Fruit fly (Drosophila melanogaster) S2 (cell line): ENCODE measurements around the gene CDase.

Experiments used
- CG8478 ChIP-seq: fragments of >200 bp; optimal IDR thresholded peaks from 2 replicates; lab custom pipeline; 2018
- CTCF ChIP-seq, 2 experiments: fragments of >200 bp; optimal IDR thresholded peaks; 2 replicates each; lab custom pipeline; 2018

The CDase gene

dm6 chr3R:30472331-30472730, 13.0 kb downstream of the CDase start:
- TF ChIP-seq CTCF (optimal IDR thresholded peaks at IDR 0.05; lab: Kevin White, UChicago) = no peak
- no peak for TF ChIP-seq CG8478 (lab: Kevin White, UChicago)

dm6 chr3R:30474667-30475213, 15.4 kb downstream of the CDase start:
- TF ChIP-seq CTCF (optimal IDR thresholded peaks at IDR 0.05; lab: Kevin White, UChicago) (no peak), CG8478 (lab: Kevin White, UChicago) (no peak)

dm6 chr3R:30475910-30476309, 16.6 kb downstream of the CDase start:
- no peak for TF ChIP-seq CTCF (optimal IDR thresholded peaks at IDR 0.05; lab: Kevin White, UChicago)
- no peak for TF ChIP-seq CG8478 (lab: Kevin White, UChicago)

dm6 chr3R:30476367-30476766, 17.0 kb downstream of the CDase start, which contains the start of gene spdo:
TSS of gene spdo (plus strand) at chr3R:30476684.
- TF ChIP-seq CG8478 (lab: Kevin White, UChicago) (no peak), CTCF (optimal IDR thresholded peaks at IDR 0.05; lab: Kevin White, UChicago) (no peak)

dm6 chr3R:30487828-30488227, 28.5 kb downstream of the CDase start, which contains the start of gene Jon99Fii:
TSS of gene Jon99Fii (minus strand) at chr3R:30487928.
- TF ChIP-seq CG8478 (lab: Kevin White, UChicago) = no peak
- TF ChIP-seq CTCF (optimal IDR thresholded peaks at IDR 0.05; lab: Kevin White, UChicago) = no peak

dm6 chr3R:30488663-30489062, 29.3 kb downstream of the CDase start, which contains the start of gene Jon99Fi:
TSS of gene Jon99Fi (plus strand) at chr3R:30488963.
- TF ChIP-seq CG8478 (lab: Kevin White, UChicago) (no peak), CTCF (optimal IDR thresholded peaks at IDR 0.05; lab: Kevin White, UChicago) (no peak)

dm6 chr3R:30489797-30490196, 30.5 kb downstream of the CDase start, which contains the start of gene PH4alphaSG2:
TSS of gene PH4alphaSG2 (plus strand) at chr3R:30490074.
- TF ChIP-seq CTCF (optimal IDR thresholded peaks at IDR 0.05; lab: Kevin White, UChicago) (no peak), CG8478 (lab: Kevin White, UChicago) (no peak)

dm6 chr3R:30496103-30496858, 37.0 kb downstream of the CDase start, which contains the start of gene PH4alphaMP:
TSS of gene PH4alphaMP (minus strand) at chr3R:30496153.
- TF ChIP-seq CG8478 (lab: Kevin White, UChicago) = no peak
- no peak for TF ChIP-seq CTCF (optimal IDR thresholded peaks at IDR 0.05; lab: Kevin White, UChicago)

dm6 chr3R:30500226-30500625, 40.9 kb downstream of the CDase start, which contains the start of gene PH4alphaNE1:
TSS of gene PH4alphaNE1 (minus strand) at chr3R:30500326.
- TF ChIP-seq CG8478 (lab: Kevin White, UChicago) (no peak), CTCF (optimal IDR thresholded peaks at IDR 0.05; lab: Kevin White, UChicago) (no peak)

- no peak for TF ChIP-seq CG8478 (lab: Kevin White, UChicago)
- no peak for TF ChIP-seq CTCF (optimal IDR thresholded peaks at IDR 0.05; lab: Kevin White, UChicago)
Observed at dm6 chr3R:30501174-30501573, 41.9 kb downstream of the CDase start.

- TF ChIP-seq CTCF (optimal IDR thresholded peaks at IDR 0.05; lab: Kevin White, UChicago) = no peak
- no peak for TF ChIP-seq CG8478 (lab: Kevin White, UChicago)
Observed at dm6 chr3R:30503406-30503805, 44.1 kb downstream of the CDase start, which contains the start of gene CG31371. TSS of gene CG31371 (minus strand) at chr3R:30503506.

dm6 chr3R:30505561-30506037, 46.3 kb downstream of the CDase start, which contains the start of the genes PH4alphaSG1 and CG15539:
TSS of gene PH4alphaSG1 (minus strand) at chr3R:30505661.
TSS of gene CG15539 (plus strand) at chr3R:30505987.
- no peak for TF ChIP-seq CG8478 (lab: Kevin White, UChicago)

- TF ChIP-seq CG8478 (lab: Kevin White, UChicago) (no peak), CTCF (optimal IDR thresholded peaks at IDR 0.05; lab: Kevin White, UChicago) (no peak)
Observed at dm6 chr3R:30507723-30508122, 48.4 kb downstream of the CDase start, which contains the start of gene CG34041. TSS of gene CG34041 (plus strand) at chr3R:30508023.

dm6 chr3R:30512114-30512513, 52.8 kb downstream of the CDase start, which contains the start of gene PH4alphaNE2:
TSS of gene PH4alphaNE2 (minus strand) at chr3R:30512214.
- TF ChIP-seq CG8478 (lab: Kevin White, UChicago) (no peak), CTCF (optimal IDR thresholded peaks at IDR 0.05; lab: Kevin White, UChicago) (no peak)
